Fruit fly (Drosophila melanogaster) whole organism, embryonic: Measurements from ENCODE around the gene mfr.

Source experiments
- B-H1 ChIP-seq: fragments of 200-800 bp; sonication (Bioruptor generic); IDR thresholded peaks from 3 replicates; pipeline ENCODE4 v1.3.6; 2022; ENCODE audit warnings: missing biosample characterization, missing genetic modification characterization
- BtbVII ChIP-seq: fragments of 200-800 bp; sonication (Bioruptor generic); optimal IDR thresholded peaks from 3 replicates; lab custom pipeline; 2017; ENCODE audit warnings: missing biosample characterization, mild to moderate bottlenecking, missing genetic modification characterization
- CG10979 ChIP-seq: fragments of 200-800 bp; sonication (Bioruptor generic); optimal IDR thresholded peaks from 2 replicates; lab custom pipeline; 2018; ENCODE audit warnings: missing biosample characterization, mild to moderate bottlenecking, missing genetic modification characterization, moderate library complexity
- CG11398 ChIP-seq: fragments of 200-800 bp; sonication (Bioruptor generic); optimal IDR thresholded peaks from 2 replicates; lab custom pipeline; 2016; ENCODE audit warnings: missing biosample characterization, missing genetic modification characterization
- CG13287 ChIP-seq: fragments of 200-800 bp; sonication (Bioruptor generic); IDR thresholded peaks from 2 replicates; pipeline ENCODE4 v1.3.6; 2022; ENCODE audit warnings: missing biosample characterization, missing genetic modification characterization; ENCODE audit not compliant: partially characterized antibody
- CG14710 ChIP-seq: fragments of 200-800 bp; sonication (Bioruptor generic); optimal IDR thresholded peaks from 3 replicates; lab custom pipeline; 2019; ENCODE audit warnings: missing biosample characterization, mild to moderate bottlenecking, missing genetic modification characterization, moderate library complexity
- CG17186 ChIP-seq: fragments of 200-800 bp; sonication (Bioruptor generic); optimal IDR thresholded peaks from 3 replicates; lab custom pipeline; 2017; ENCODE audit warnings: missing biosample characterization, missing genetic modification reagents, missing genetic modification characterization
- CG17912 ChIP-seq: fragments of 200-800 bp; sonication (Bioruptor generic); optimal IDR thresholded peaks from 2 replicates; lab custom pipeline; 2018; ENCODE audit warnings: missing biosample characterization, mild to moderate bottlenecking, missing genetic modification characterization
- CG2889 ChIP-seq: fragments of 200-800 bp; sonication (Bioruptor generic); IDR thresholded peaks from 3 replicates; pipeline ENCODE4 v1.3.6; 2022; ENCODE audit warnings: missing biosample characterization, missing genetic modification characterization
- CG30403 ChIP-seq: fragments of 200-800 bp; sonication (Bioruptor generic); optimal IDR thresholded peaks from 3 replicates; lab custom pipeline; 2016; ENCODE audit warnings: missing biosample characterization, missing genetic modification characterization
- CG30431 ChIP-seq: fragments of 200-800 bp; sonication (Bioruptor generic); optimal IDR thresholded peaks from 2 replicates; lab custom pipeline; 2017; ENCODE audit warnings: missing biosample characterization, missing genetic modification characterization
- CG34376 ChIP-seq: fragments of 200-800 bp; sonication (Bioruptor generic); optimal IDR thresholded peaks from 2 replicates; lab custom pipeline; 2018; ENCODE audit warnings: missing biosample characterization, mild to moderate bottlenecking, missing genetic modification characterization
- CG4282 ChIP-seq: fragments of 200-800 bp; sonication (Bioruptor generic); optimal IDR thresholded peaks from 2 replicates; lab custom pipeline; 2016; ENCODE audit warnings: missing biosample characterization, missing genetic modification characterization
- CG4617 ChIP-seq: fragments of 200-800 bp; sonication (Bioruptor generic); optimal IDR thresholded peaks from 3 replicates; lab custom pipeline; 2016; ENCODE audit warnings: missing biosample characterization, missing genetic modification characterization, borderline replicate concordance
- CG6765 ChIP-seq: fragments of 200-800 bp; sonication (Bioruptor generic); optimal IDR thresholded peaks from 3 replicates; lab custom pipeline; 2017; ENCODE audit warnings: missing biosample characterization, mild to moderate bottlenecking, missing genetic modification characterization
- CG6813 ChIP-seq: fragments of 200-800 bp; sonication (Bioruptor generic); optimal IDR thresholded peaks from 2 replicates; lab custom pipeline; 2017; ENCODE audit warnings: missing biosample characterization, missing genetic modification characterization, mild to moderate bottlenecking, moderate library complexity, missing genetic modification reagents
- CG8281 ChIP-seq: fragments of 200-800 bp; sonication (Bioruptor generic); optimal IDR thresholded peaks from 2 replicates; lab custom pipeline; 2018; ENCODE audit warnings: missing biosample characterization, mild to moderate bottlenecking, missing genetic modification characterization, moderate library complexity
- CG8290 ChIP-seq, 3 experiments: fragments of 200-800 bp; sonication (Bioruptor generic); optimal IDR thresholded peaks; 2 replicates each; lab custom pipeline; 2016 to 2019; ENCODE audit warnings: missing biosample characterization in 3 of 3, missing genetic modification characterization in 3 of 3, mild to moderate bottlenecking in 2 of 3, moderate library complexity in 1 of 3
- CG8359 ChIP-seq: fragments of 200-800 bp; sonication (Bioruptor generic); optimal IDR thresholded peaks from 2 replicates; lab custom pipeline; 2017; ENCODE audit warnings: missing biosample characterization, mild to moderate bottlenecking, missing genetic modification characterization, borderline replicate concordance
- CHES-1-like ChIP-seq: fragments of 200-800 bp; sonication (Bioruptor generic); optimal IDR thresholded peaks from 2 replicates; lab custom pipeline; 2016; ENCODE audit warnings: missing biosample characterization, missing genetic modification characterization
- Dad ChIP-seq: fragments of 200-800 bp; sonication (Bioruptor generic); optimal IDR thresholded peaks from 3 replicates; lab custom pipeline; 2016; ENCODE audit warnings: missing biosample characterization, missing genetic modification characterization
- Dek ChIP-seq: fragments of 200-800 bp; sonication (Bioruptor generic); optimal IDR thresholded peaks from 3 replicates; lab custom pipeline; 2019; ENCODE audit warnings: missing biosample characterization, mild to moderate bottlenecking, missing genetic modification characterization, moderate library complexity
- E2f1 ChIP-seq: fragments of 200-800 bp; sonication (Bioruptor generic); IDR thresholded peaks from 2 replicates; pipeline ENCODE4 v1.3.6; 2022; ENCODE audit warnings: missing biosample characterization, missing genetic modification characterization
- Fer2 ChIP-seq: fragments of 200-800 bp; sonication (Bioruptor generic); optimal IDR thresholded peaks from 2 replicates; lab custom pipeline; 2018; ENCODE audit warnings: missing biosample characterization, mild to moderate bottlenecking, missing genetic modification characterization, moderate library complexity
- Kr ChIP-seq: fragments of 200-800 bp; sonication (Bioruptor generic); optimal IDR thresholded peaks from 2 replicates; lab custom pipeline; 2017; ENCODE audit warnings: missing biosample characterization, mild to moderate bottlenecking, missing genetic modification characterization
- Mad ChIP-seq: fragments of 200-800 bp; sonication (Bioruptor generic); optimal IDR thresholded peaks from 2 replicates; lab custom pipeline; 2016; ENCODE audit warnings: missing biosample characterization, missing genetic modification characterization
- Neu2 ChIP-seq: fragments of 200-800 bp; sonication (Bioruptor generic); optimal IDR thresholded peaks from 3 replicates; lab custom pipeline; 2016; ENCODE audit warnings: missing biosample characterization, missing genetic modification characterization, borderline replicate concordance
- Opbp ChIP-seq: fragments of 200-800 bp; sonication (Bioruptor generic); IDR thresholded peaks from 3 replicates; pipeline ENCODE4 v1.3.6; 2022; ENCODE audit warnings: missing biosample characterization, missing genetic modification characterization; ENCODE audit not compliant: partially characterized antibody
- PHDP ChIP-seq: fragments of 200-800 bp; sonication (Bioruptor generic); optimal IDR thresholded peaks from 3 replicates; lab custom pipeline; 2018; ENCODE audit warnings: missing biosample characterization, mild to moderate bottlenecking, missing genetic modification characterization, moderate library complexity
- Rfx ChIP-seq: fragments of 200-800 bp; sonication (Bioruptor generic); IDR thresholded peaks from 2 replicates; pipeline ENCODE4 v1.3.6; 2022; ENCODE audit warnings: missing biosample characterization, missing genetic modification characterization
- Scr ChIP-seq: fragments of 200-800 bp; sonication (Bioruptor generic); IDR thresholded peaks from 2 replicates; pipeline ENCODE4 v1.3.6; 2022; ENCODE audit warnings: missing biosample characterization, missing genetic modification characterization; ENCODE audit not compliant: partially characterized antibody
- Trl ChIP-seq, 3 experiments: fragments of >200 bp in 2 of 3; fragments of 200-800 bp in 1 of 3; sonication (Bioruptor generic) in 1 of 3; optimal IDR thresholded peaks; 2 replicates in 1 of 3; 3 replicates in 2 of 3; lab custom pipeline; 2016 to 2017; ENCODE audit warnings: missing biosample characterization in 1 of 3, missing genetic modification characterization in 1 of 3
- abd-A ChIP-seq: fragments of 200-800 bp; sonication (Bioruptor generic); optimal IDR thresholded peaks from 3 replicates; lab custom pipeline; 2019; ENCODE audit warnings: missing biosample characterization, mild to moderate bottlenecking, missing genetic modification characterization, moderate library complexity
- ash1 ChIP-seq: fragments of 200-800 bp; sonication (Bioruptor generic); optimal IDR thresholded peaks from 2 replicates; lab custom pipeline; 2018; ENCODE audit warnings: missing biosample characterization, mild to moderate bottlenecking, missing genetic modification characterization
- bcd ChIP-seq: fragments of 200-800 bp; sonication (Bioruptor generic); optimal IDR thresholded peaks from 2 replicates; lab custom pipeline; 2017; ENCODE audit warnings: missing biosample characterization, mild to moderate bottlenecking, missing genetic modification characterization
- chm ChIP-seq: fragments of 200-800 bp; sonication (Bioruptor generic); IDR thresholded peaks from 2 replicates; pipeline ENCODE4 v1.3.6; 2022; ENCODE audit warnings: missing biosample characterization, missing genetic modification characterization
- esg ChIP-seq: fragments of 200-800 bp; sonication (Bioruptor generic); conservative IDR thresholded peaks from 2 replicates; pipeline ENCODE4 v1.3.6; 2022; ENCODE audit warnings: missing biosample characterization, missing genetic modification characterization
- fd96Cb ChIP-seq: fragments of 200-800 bp; sonication (Bioruptor generic); optimal IDR thresholded peaks from 2 replicates; lab custom pipeline; 2018; ENCODE audit warnings: missing biosample characterization, mild to moderate bottlenecking, missing genetic modification characterization, moderate library complexity
- fru ChIP-seq: fragments of >200 bp; optimal IDR thresholded peaks from 2 replicates; lab custom pipeline; 2017
- fu2 ChIP-seq: fragments of 200-800 bp; sonication (Bioruptor generic); optimal IDR thresholded peaks from 2 replicates; lab custom pipeline; 2016; ENCODE audit warnings: missing biosample characterization, missing genetic modification characterization
- hkb ChIP-seq, 2 experiments: fragments of 200-800 bp in 1 of 2; fragments of >200 bp in 1 of 2; sonication (Bioruptor generic) in 1 of 2; IDR thresholded peaks in 1 of 2; optimal IDR thresholded peaks in 1 of 2; 2 replicates each; pipeline versions ENCODE4 v1.3.6 to Lab custom; 2017 to 2022; ENCODE audit warnings: missing biosample characterization in 1 of 2, missing genetic modification characterization in 1 of 2
- knrl ChIP-seq: fragments of 200-800 bp; sonication (Bioruptor generic); IDR thresholded peaks from 3 replicates; pipeline ENCODE4 v1.3.6; 2022; ENCODE audit warnings: missing biosample characterization, missing genetic modification characterization; ENCODE audit not compliant: partially characterized antibody
- lola ChIP-seq, 3 experiments: fragments of >200 bp in 2 of 3; fragments of 200-800 bp in 1 of 3; sonication (Bioruptor generic) in 1 of 3; optimal IDR thresholded peaks; 2 replicates each; lab custom pipeline; 2017 to 2019; ENCODE audit warnings: missing biosample characterization in 3 of 3, missing genetic modification characterization in 3 of 3, mild to moderate bottlenecking in 1 of 3, moderate library complexity in 1 of 3
- luna ChIP-seq: fragments of 200-800 bp; sonication (Bioruptor generic); optimal IDR thresholded peaks from 2 replicates; lab custom pipeline; 2016; ENCODE audit warnings: missing biosample characterization, missing genetic modification characterization
- onecut ChIP-seq: fragments of 200-800 bp; sonication (Bioruptor generic); IDR thresholded peaks from 2 replicates; pipeline ENCODE4 v1.3.6; 2022; ENCODE audit warnings: missing biosample characterization, missing genetic modification characterization
- pb ChIP-seq: fragments of 200-800 bp; sonication (Bioruptor generic); optimal IDR thresholded peaks from 3 replicates; lab custom pipeline; 2016; ENCODE audit warnings: missing biosample characterization, missing genetic modification characterization
- pita ChIP-seq: fragments of 200-800 bp; sonication (Bioruptor generic); optimal IDR thresholded peaks from 2 replicates; lab custom pipeline; 2017; ENCODE audit warnings: missing biosample characterization, mild to moderate bottlenecking, missing genetic modification characterization
- tin ChIP-seq: fragments of 200-800 bp; sonication (Bioruptor generic); optimal IDR thresholded peaks from 3 replicates; lab custom pipeline; 2016; ENCODE audit warnings: missing biosample characterization, missing genetic modification characterization
- tll ChIP-seq, 2 experiments: fragments of 200-800 bp in 1 of 2; fragments of >200 bp in 1 of 2; sonication (Bioruptor generic) in 1 of 2; optimal IDR thresholded peaks; 2 replicates each; lab custom pipeline; 2017 to 2019; ENCODE audit warnings: missing biosample characterization in 2 of 2, missing genetic modification characterization in 2 of 2, mild to moderate bottlenecking in 1 of 2, moderate library complexity in 1 of 2

The mfr gene

dm6 chr3L:8865185-8865584, 47.3 kb downstream of the mfr start (continued):
- no peak for TF ChIP-seq fru (lab: Kevin White, UChicago)
- TF ChIP-seq CG17186, result no peak
- no peak for TF ChIP-seq CG14710 (tag; lab: Kevin White, UChicago)
- no peak for TF ChIP-seq B-H1
- TF ChIP-seq CG30403 (GFP tag; lab: Kevin White, UChicago), result no peak
- TF ChIP-seq pita, result no peak
- peak; percentile 100 for TF ChIP-seq CG8281
- no peak for TF ChIP-seq CG4617 (GFP tag; lab: Kevin White, UChicago)
- no peak for TF ChIP-seq CG4282
- TF ChIP-seq bcd, result no peak
- TF ChIP-seq Fer2, result no peak
- TF ChIP-seq CG17912 (GFP tag; lab: Kevin White, UChicago), result no peak
- TF ChIP-seq abd-A, result peak; percentile 20
- TF ChIP-seq ash1 (GFP tag; lab: Kevin White, UChicago), result no peak
- peak; percentile 62 for TF ChIP-seq Rfx (GFP tag; lab: Robert Waterston, UW)
- TF ChIP-seq BtbVII, result no peak
- TF ChIP-seq CG2889 (GFP tag; lab: Robert Waterston, UW), result no peak
- TF ChIP-seq esg (GFP tag; lab: Robert Waterston, UW), result no peak
- no peak for TF ChIP-seq tin (GFP tag; lab: Kevin White, UChicago)
- TF ChIP-seq pb (GFP tag; lab: Kevin White, UChicago), result no peak
- peak; percentile 30 for TF ChIP-seq CG11398 (GFP tag; lab: Kevin White, UChicago)
- TF ChIP-seq Opbp (GFP tag; lab: Robert Waterston, UW), result no peak
- no peak for TF ChIP-seq Dek (tag; lab: Kevin White, UChicago)
- no peak for TF ChIP-seq fd96Cb (tag; lab: Kevin White, UChicago)
- no peak for TF ChIP-seq onecut (GFP tag; lab: Robert Waterston, UW)
- no peak for TF ChIP-seq Trl (optimal IDR thresholded peaks at IDR 0.05; lab: Kevin White, UChicago)
- no peak for TF ChIP-seq Trl (GFP tag; optimal IDR thresholded peaks at IDR 0.05; lab: Kevin White, UChicago)
- TF ChIP-seq CG8290 (GFP tag; optimal IDR thresholded peaks at IDR 0.05; lab: Kevin White, UChicago), result no peak
- peak in 1 of 2 experiments; percentile 51 for TF ChIP-seq CG8290 (tag; optimal IDR thresholded peaks at IDR 0.05; lab: Kevin White, UChicago)
- no peak for TF ChIP-seq CG8359
- no peak for TF ChIP-seq CG30431 (GFP tag; lab: Kevin White, UChicago)
- TF ChIP-seq lola (GFP tag; optimal IDR thresholded peaks at IDR 0.05; lab: Kevin White, UChicago), result no peak
- peak; percentile 11 for TF ChIP-seq PHDP (tag; lab: Kevin White, UChicago)
- TF ChIP-seq Mad (GFP tag; lab: Kevin White, UChicago), result no peak
- TF ChIP-seq luna (GFP tag; lab: Kevin White, UChicago), result no peak
- TF ChIP-seq Kr, result no peak
- no peak for TF ChIP-seq Neu2 (GFP tag; lab: Kevin White, UChicago)
- TF ChIP-seq CHES-1-like (GFP tag; lab: Kevin White, UChicago), result no peak
- TF ChIP-seq CG6813 (GFP tag; lab: Kevin White, UChicago), result no peak
- no peak for TF ChIP-seq CG13287 (GFP tag; lab: Robert Waterston, UW)
- no peak for TF ChIP-seq Scr (GFP tag; lab: Robert Waterston, UW)
- TF ChIP-seq Dad (GFP tag; lab: Kevin White, UChicago), result no peak
- TF ChIP-seq CG34376 (GFP tag; lab: Kevin White, UChicago), result no peak
- no peak for TF ChIP-seq fu2 (GFP tag; lab: Kevin White, UChicago)
- no peak for TF ChIP-seq CG6765
- TF ChIP-seq E2f1 (GFP tag; lab: Robert Waterston, UW), result peak; percentile 39; the same call in 1 of the 2 replicates
- TF ChIP-seq CG10979 (tag; lab: Kevin White, UChicago), result peak; percentile 15
- TF ChIP-seq tll (GFP tag; optimal IDR thresholded peaks at IDR 0.05; lab: Kevin White, UChicago), result no peak
- TF ChIP-seq hkb (optimal IDR thresholded peaks at IDR 0.05; lab: Kevin White, UChicago), result no peak
- TF ChIP-seq hkb (GFP tag; IDR thresholded peaks at IDR 0.05; lab: Robert Waterston, UW), result peak; percentile 40; the same call in 1 of the 2 replicates
- no peak for TF ChIP-seq knrl (GFP tag; lab: Robert Waterston, UW)
- TF ChIP-seq chm (GFP tag; lab: Robert Waterston, UW), result no peak
